Worm (Caenorhabditis elegans) whole organism, mixed stage, embryonic: ENCODE data around the gene adh-5.

Experiments
- M03D4.4 ChIP-seq: sonication (generic microtip); optimal IDR thresholded peaks from 2 replicates; lab custom pipeline; 2017; ENCODE audit warnings: mild to moderate bottlenecking, missing genetic modification characterization, missing compliant biosample characterization
- bed-3 ChIP-seq: fragments of 200-800 bp; sonication (Bioruptor generic); optimal IDR thresholded peaks from 3 replicates; lab custom pipeline; 2018; ENCODE audit warnings: mild to moderate bottlenecking, missing genetic modification characterization, moderate library complexity, missing compliant biosample characterization
- blmp-1 ChIP-seq: fragments of 150-350 bp; optimal IDR thresholded peaks from 2 replicates; lab custom pipeline; 2014; ENCODE audit warnings: missing biosample characterization, missing genetic modification characterization
- ceh-39 ChIP-seq: fragments of 150-350 bp; optimal IDR thresholded peaks from 2 replicates; lab custom pipeline; 2014; ENCODE audit warnings: missing biosample characterization, missing genetic modification characterization
- ceh-43 ChIP-seq: fragments of 200-800 bp; sonication (Bioruptor generic); optimal IDR thresholded peaks from 2 replicates; lab custom pipeline; 2018; ENCODE audit warnings: mild to moderate bottlenecking, missing genetic modification characterization, moderate library complexity, missing compliant biosample characterization
- ces-1 ChIP-seq: fragments of 150-350 bp; optimal IDR thresholded peaks from 2 replicates; lab custom pipeline; 2014; ENCODE audit warnings: missing biosample characterization, missing genetic modification reagents, missing genetic modification characterization
- cnd-1 ChIP-seq: fragments of 200-800 bp; sonication (Bioruptor generic); optimal IDR thresholded peaks from 2 replicates; lab custom pipeline; 2018; ENCODE audit warnings: mild to moderate bottlenecking, missing genetic modification characterization, missing compliant biosample characterization
- drap-1 ChIP-seq: fragments of 200-800 bp; sonication (Bioruptor generic); optimal IDR thresholded peaks from 3 replicates; lab custom pipeline; 2018; ENCODE audit warnings: mild to moderate bottlenecking, missing genetic modification characterization, missing compliant biosample characterization
- elt-1 ChIP-seq: sonication (generic microtip); optimal IDR thresholded peaks from 2 replicates; lab custom pipeline; 2017; ENCODE audit warnings: missing genetic modification characterization, mild to moderate bottlenecking, missing compliant biosample characterization, antibody characterized with exemption, moderate library complexity, borderline replicate concordance; ENCODE audit not compliant: insufficient read depth
- elt-3 ChIP-seq: fragments of 150-350 bp; optimal IDR thresholded peaks from 2 replicates; lab custom pipeline; 2014; ENCODE audit warnings: missing biosample characterization, missing genetic modification characterization
- flh-1 ChIP-seq: fragments of 200-800 bp; sonication (Bioruptor generic); optimal IDR thresholded peaks from 2 replicates; lab custom pipeline; 2018; ENCODE audit warnings: mild to moderate bottlenecking, missing genetic modification characterization, moderate library complexity, missing compliant biosample characterization
- ham-2 ChIP-seq: fragments of 200-800 bp; sonication (Bioruptor generic); optimal IDR thresholded peaks from 2 replicates; lab custom pipeline; 2018; ENCODE audit warnings: mild to moderate bottlenecking, missing genetic modification characterization, missing compliant biosample characterization
- hlh-1 ChIP-seq: fragments of 150-350 bp; optimal IDR thresholded peaks from 2 replicates; lab custom pipeline; 2014; ENCODE audit warnings: missing biosample characterization, missing genetic modification reagents, missing genetic modification characterization
- lin-13 ChIP-seq: fragments of 150-350 bp; optimal IDR thresholded peaks from 2 replicates; lab custom pipeline; 2014; ENCODE audit warnings: missing biosample characterization, missing genetic modification characterization
- lin-32 ChIP-seq: fragments of 200-800 bp; sonication (Bioruptor generic); optimal IDR thresholded peaks from 2 replicates; lab custom pipeline; 2018; ENCODE audit warnings: mild to moderate bottlenecking, missing genetic modification characterization, missing compliant biosample characterization
- lsy-2 ChIP-seq: fragments of 150-350 bp; optimal IDR thresholded peaks from 2 replicates; lab custom pipeline; 2014; ENCODE audit warnings: missing biosample characterization, missing genetic modification characterization
- mep-1 ChIP-seq: fragments of 150-350 bp; optimal IDR thresholded peaks from 2 replicates; lab custom pipeline; 2017; ENCODE audit warnings: missing biosample characterization, missing genetic modification reagents, missing genetic modification characterization, inconsistent platforms
- mls-2 ChIP-seq: sonication (generic microtip); optimal IDR thresholded peaks from 2 replicates; lab custom pipeline; 2016; ENCODE audit warnings: mild to moderate bottlenecking, missing genetic modification characterization, moderate library complexity, missing compliant biosample characterization
- nhr-12 ChIP-seq: fragments of 150-350 bp; optimal IDR thresholded peaks from 2 replicates; lab custom pipeline; 2014; ENCODE audit warnings: missing biosample characterization, missing genetic modification characterization
- nhr-2 ChIP-seq: fragments of 150-350 bp; optimal IDR thresholded peaks from 2 replicates; lab custom pipeline; 2014; ENCODE audit warnings: missing biosample characterization, missing genetic modification characterization
- nhr-237 ChIP-seq: fragments of 150-350 bp; optimal IDR thresholded peaks from 2 replicates; lab custom pipeline; 2014; ENCODE audit warnings: missing biosample characterization, missing genetic modification characterization
- nhr-28 ChIP-seq: fragments of 150-350 bp; optimal IDR thresholded peaks from 2 replicates; lab custom pipeline; 2014; ENCODE audit warnings: missing biosample characterization, missing genetic modification characterization
- nhr-76 ChIP-seq: sonication (generic microtip); optimal IDR thresholded peaks from 2 replicates; lab custom pipeline; 2017; ENCODE audit warnings: missing biosample characterization, missing genetic modification characterization
- sem-2 ChIP-seq: fragments of 200-800 bp; sonication (Bioruptor generic); optimal IDR thresholded peaks from 2 replicates; lab custom pipeline; 2018; ENCODE audit warnings: mild to moderate bottlenecking, missing genetic modification characterization, missing compliant biosample characterization
- snpc-4 ChIP-seq: fragments of 150-350 bp; optimal IDR thresholded peaks from 2 replicates; lab custom pipeline; 2014; ENCODE audit warnings: missing biosample characterization, missing genetic modification characterization
- sptf-1 ChIP-seq: sonication (generic microtip); optimal IDR thresholded peaks from 2 replicates; lab custom pipeline; 2017; ENCODE audit warnings: mild to moderate bottlenecking, missing genetic modification characterization, moderate library complexity, missing compliant biosample characterization
- tbx-8 ChIP-seq: fragments of 200-800 bp; sonication (Bioruptor generic); optimal IDR thresholded peaks from 2 replicates; lab custom pipeline; 2018; ENCODE audit warnings: mild to moderate bottlenecking, missing genetic modification characterization, moderate library complexity, missing compliant biosample characterization
- unc-120 ChIP-seq: sonication (generic microtip); optimal IDR thresholded peaks from 2 replicates; lab custom pipeline; 2017; ENCODE audit warnings: missing genetic modification characterization, missing compliant biosample characterization; ENCODE audit not compliant: poor library complexity, severe bottlenecking
- unc-39 ChIP-seq: fragments of 150-350 bp; optimal IDR thresholded peaks from 2 replicates; lab custom pipeline; 2014; ENCODE audit warnings: missing biosample characterization, missing genetic modification characterization
- unc-62 ChIP-seq: fragments of 150-350 bp; optimal IDR thresholded peaks from 2 replicates; lab custom pipeline; 2014; ENCODE audit warnings: missing biosample characterization, missing genetic modification reagents, missing genetic modification characterization
- zip-8 ChIP-seq: fragments of 150-350 bp; optimal IDR thresholded peaks from 2 replicates; lab custom pipeline; 2014; ENCODE audit warnings: missing biosample characterization, missing genetic modification characterization
- ztf-11 ChIP-seq: fragments of 150-350 bp; optimal IDR thresholded peaks from 2 replicates; lab custom pipeline; 2014; ENCODE audit warnings: missing biosample characterization, missing genetic modification characterization

adh-5 gene

ce11 chrV:911474-911873, at the start of gene adh-5:
TSS of gene adh-5 (plus strand) at chrV:911774.
- no peak for TF ChIP-seq zip-8 (tag; lab: Kevin White, UChicago)
- no peak for TF ChIP-seq ztf-11 (tag; lab: Kevin White, UChicago)
- TF ChIP-seq hlh-1, result no peak
- TF ChIP-seq elt-3 (tag; lab: Kevin White, UChicago), result no peak
- no peak for TF ChIP-seq unc-120 (tag; lab: Kevin White, UChicago)
- no peak for TF ChIP-seq tbx-8 (GFP tag; lab: Kevin White, UChicago)
- no peak for TF ChIP-seq unc-62 (GFP tag; lab: Kevin White, UChicago)
- TF ChIP-seq ceh-39 (tag; lab: Kevin White, UChicago), result no peak
- no peak for TF ChIP-seq mls-2

- no peak for TF ChIP-seq elt-3 (tag; lab: Kevin White, UChicago)
- TF ChIP-seq unc-62 (GFP tag; lab: Kevin White, UChicago), result no peak
- TF ChIP-seq ceh-43 (GFP tag; lab: Kevin White, UChicago), result no peak
- TF ChIP-seq zip-8 (tag; lab: Kevin White, UChicago), result no peak
- TF ChIP-seq drap-1 (GFP tag; lab: Kevin White, UChicago), result no peak
- TF ChIP-seq flh-1 (GFP tag; lab: Kevin White, UChicago), result no peak
- TF ChIP-seq ham-2 (GFP tag; lab: Kevin White, UChicago), result no peak
- no peak for TF ChIP-seq ces-1
- no peak for TF ChIP-seq elt-1 (tag; lab: Kevin White, UChicago)
- no peak for TF ChIP-seq mls-2
- no peak for TF ChIP-seq lsy-2
- no peak for TF ChIP-seq nhr-2
- no peak for TF ChIP-seq bed-3 (GFP tag; lab: Kevin White, UChicago)
- TF ChIP-seq mep-1 (tag; lab: Kevin White, UChicago), result no peak
- TF ChIP-seq lin-32 (GFP tag; lab: Kevin White, UChicago), result no peak
Observed at ce11 chrV:866729-867128, 44.8 kb upstream of the adh-5 start, which contains the start of gene T02B11.3. TSS of gene T02B11.3 (minus strand) at chrV:866829.

DNA sequence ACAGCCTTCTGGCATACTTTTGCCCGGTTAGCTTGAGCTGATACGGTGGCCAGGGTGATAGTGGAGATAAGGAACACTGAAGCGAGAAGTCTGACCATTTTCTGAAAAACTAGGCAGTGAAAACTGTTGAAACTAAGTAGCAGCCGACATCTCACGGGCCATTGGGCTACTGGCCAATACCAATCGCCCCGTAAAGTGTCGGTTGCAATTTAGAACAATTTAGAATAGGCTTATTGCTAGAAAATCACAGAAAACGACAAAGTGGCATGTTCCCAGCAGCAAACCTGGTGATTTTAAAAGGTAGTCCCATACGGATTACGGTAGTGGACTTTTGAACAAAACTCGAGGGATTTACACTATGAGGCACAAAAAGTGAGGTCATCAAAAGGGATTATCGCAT, 40.5 kb upstream of the adh-5 start, which contains the start of gene T02B11.4:
Gene T02B11.4, minus strand, starts transcription at position 101 of the 400 bp plus-strand sequence.
- TF ChIP-seq sem-2 (GFP tag; lab: Kevin White, UChicago), result no peak
- no peak for TF ChIP-seq cnd-1
- TF ChIP-seq nhr-28 (tag; lab: Kevin White, UChicago), result no peak
- no peak for TF ChIP-seq ceh-39 (tag; lab: Kevin White, UChicago)
- TF ChIP-seq nhr-12 (tag; lab: Kevin White, UChicago), result no peak
- TF ChIP-seq elt-3 (tag; lab: Kevin White, UChicago), result no peak
- no peak for TF ChIP-seq ztf-11 (tag; lab: Kevin White, UChicago)
- TF ChIP-seq unc-39 (tag; lab: Kevin White, UChicago), result no peak
- TF ChIP-seq flh-1 (GFP tag; lab: Kevin White, UChicago), result no peak
- TF ChIP-seq nhr-237 (tag; lab: Kevin White, UChicago), result no peak
- no peak for TF ChIP-seq bed-3 (GFP tag; lab: Kevin White, UChicago)
- TF ChIP-seq unc-62 (GFP tag; lab: Kevin White, UChicago), result no peak
- TF ChIP-seq hlh-1, result no peak
- TF ChIP-seq sptf-1, result no peak
- no peak for TF ChIP-seq M03D4.4
- no peak for TF ChIP-seq lin-32 (GFP tag; lab: Kevin White, UChicago)
- no peak for TF ChIP-seq nhr-76 (tag; lab: Kevin White, UChicago)
- no peak for TF ChIP-seq snpc-4 (tag; lab: Kevin White, UChicago)
- TF ChIP-seq tbx-8 (GFP tag; lab: Kevin White, UChicago), result no peak
- TF ChIP-seq, all 35 proteins: peak for 0

DNA sequence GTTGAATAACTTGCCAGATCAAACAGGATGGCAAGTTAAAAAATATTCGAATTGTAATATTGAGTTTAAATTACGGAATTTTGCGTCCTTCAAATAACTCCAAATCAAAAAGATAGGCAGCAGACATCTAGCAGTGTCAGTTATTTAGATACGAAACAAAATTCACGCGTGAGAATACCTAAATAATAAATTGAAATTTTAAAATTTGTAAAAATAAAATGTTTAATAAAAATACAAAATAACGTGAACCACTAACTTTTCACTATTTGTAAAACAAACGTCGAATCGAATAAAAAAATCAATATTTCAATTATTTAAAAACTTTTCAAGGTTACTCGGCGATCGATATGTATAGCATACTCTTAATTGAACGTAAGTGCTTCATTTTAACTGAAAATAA, 35.6 kb upstream of the adh-5 start, which contains the start of gene T02B11.9:
Gene T02B11.9, plus strand, starts transcription at position 301 of the 400 bp plus-strand sequence.
- TF ChIP-seq snpc-4 (tag; lab: Kevin White, UChicago) (no peak), nhr-12 (tag; lab: Kevin White, UChicago) (no peak), mls-2 (no peak), elt-3 (tag; lab: Kevin White, UChicago) (no peak), bed-3 (GFP tag; lab: Kevin White, UChicago) (no peak), nhr-28 (tag; lab: Kevin White, UChicago) (no peak)

DNA sequence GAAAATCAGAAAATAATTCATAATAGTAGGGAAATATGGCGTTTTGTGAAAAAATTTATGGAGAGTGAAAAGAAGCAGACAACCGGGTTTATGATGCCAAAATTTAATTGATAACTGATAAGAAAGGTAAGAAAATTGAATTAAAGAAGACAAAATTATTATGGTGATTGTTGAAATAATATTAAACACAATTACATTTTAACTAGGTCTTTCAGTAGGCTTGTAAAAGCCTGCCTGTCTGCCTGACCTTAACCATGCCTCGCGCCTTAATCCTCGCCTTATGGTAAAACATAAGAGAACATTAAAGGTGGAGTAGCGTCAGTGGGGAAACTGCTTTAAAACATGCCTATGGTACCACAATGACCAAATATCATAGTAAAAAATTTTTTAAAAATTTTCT, 33.0 kb upstream of the adh-5 start, which contains the start of gene T02B11.8:
Gene T02B11.8, minus strand, starts transcription at position 101 of the 400 bp plus-strand sequence.
- TF ChIP-seq ceh-39 (tag; lab: Kevin White, UChicago) (no peak), lin-13 (tag; lab: Kevin White, UChicago) (no peak), ztf-11 (tag; lab: Kevin White, UChicago) (no peak), mep-1 (tag; lab: Kevin White, UChicago) (no peak), elt-3 (tag; lab: Kevin White, UChicago) (no peak), nhr-76 (tag; lab: Kevin White, UChicago) (no peak), hlh-1 (no peak), blmp-1 (tag; lab: Kevin White, UChicago) (no peak), drap-1 (GFP tag; lab: Kevin White, UChicago) (no peak), sptf-1 (no peak), elt-1 (tag; lab: Kevin White, UChicago) (no peak)
- TF ChIP-seq, all 35 proteins: peak for 0
